Worm (Caenorhabditis elegans): ENCODE results near the gene C03H5.7.

The C03H5.7 gene

DNA sequence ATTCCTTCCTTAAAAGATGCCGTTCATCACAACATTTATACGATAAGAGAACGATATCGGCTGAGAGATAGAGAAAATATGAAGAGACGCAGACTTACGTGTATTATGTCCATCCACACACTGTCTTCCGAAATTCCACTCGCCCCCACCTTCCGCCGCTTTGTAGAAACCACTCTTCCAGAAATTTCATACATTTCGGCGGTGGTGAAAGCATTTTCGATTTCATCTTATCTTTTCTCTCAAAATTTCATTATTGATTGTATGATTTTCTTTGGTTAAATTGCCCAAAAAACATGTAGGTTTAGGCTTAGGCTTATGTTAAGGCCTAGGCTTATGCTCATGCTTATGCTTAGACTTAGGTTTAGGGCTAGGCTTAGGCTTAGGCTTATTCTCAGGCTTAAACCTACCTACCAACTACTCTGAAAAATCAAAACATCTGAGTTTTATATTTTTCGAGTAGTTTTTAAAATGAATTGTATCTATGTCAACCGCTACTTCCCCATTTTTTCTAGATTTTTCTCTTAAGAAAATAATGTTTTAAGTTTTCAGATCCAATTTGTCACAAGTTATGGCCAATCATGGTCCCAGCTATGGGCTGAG, 42.7 kb upstream of the C03H5.7 start, which contains the start of gene cpn-2:
Gene cpn-2, plus strand, starts transcription at position 550 of the 600 bp plus-strand sequence.
- TF ChIP-seq ceh-79 (tag; optimal IDR thresholded peaks at IDR 0.05) (no peak), fkh-3 (tag; optimal IDR thresholded peaks at IDR 0.05) (no peak), ZK185.1 (tag; optimal IDR thresholded peaks at IDR 0.05; ENCODE audit: poor library complexity, severe bottlenecking) (no peak), Y79H2A.3 (GFP tag; conservative IDR thresholded peaks at IDR 0.05) (no peak), lsl-1 (GFP tag; optimal IDR thresholded peaks at IDR 0.05) (no peak), unc-62 (GFP tag; optimal IDR thresholded peaks at IDR 0.05) (no peak), K12H6.12 (tag; optimal IDR thresholded peaks at IDR 0.05) (no peak), ceh-91 (GFP tag; IDR thresholded peaks at IDR 0.05) (no peak), T07F8.4 (tag; optimal IDR thresholded peaks at IDR 0.05) (no peak), hsf-1 (GFP tag; IDR thresholded peaks at IDR 0.05) (no peak), F23B12.7 (tag; optimal IDR thresholded peaks at IDR 0.05; ENCODE audit: insufficient read depth) (no peak), F57C9.4 (tag; optimal IDR thresholded peaks at IDR 0.05) (no peak), B0336.3 (GFP tag; IDR thresholded peaks at IDR 0.05) (no peak)

DNA sequence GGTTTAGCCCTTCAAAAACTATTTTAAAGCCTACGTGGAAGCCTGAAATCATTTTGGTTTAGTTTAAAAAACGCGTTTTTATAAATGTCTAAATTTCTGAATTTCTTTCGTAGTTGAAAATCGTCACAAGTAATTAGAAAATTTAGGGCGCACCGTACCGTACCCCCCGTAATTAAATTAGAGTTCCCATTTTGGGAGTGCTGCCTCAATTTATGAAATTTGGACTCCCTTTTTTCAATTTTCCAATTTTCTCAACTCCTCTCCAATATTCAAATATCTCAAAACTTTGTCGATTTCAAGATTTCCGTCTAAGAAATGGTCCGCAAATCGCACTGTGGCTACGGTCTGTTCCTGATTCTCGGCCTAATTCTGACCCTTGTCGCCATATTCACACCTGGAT, 39.8 kb upstream of the C03H5.7 start, which contains the start of gene clc-31:
Gene clc-31, plus strand, starts transcription at position 301 of the 400 bp plus-strand sequence.
- TF ChIP-seq dpff-1 (tag; optimal IDR thresholded peaks at IDR 0.05) (no peak), hmg-1.2 (GFP tag; IDR thresholded peaks at IDR 0.05) (no peak), Y53F4B.3 (GFP tag; IDR thresholded peaks at IDR 0.05) (no peak), nfya-1 (tag; optimal IDR thresholded peaks at IDR 0.05; ENCODE audit: borderline replicate concordance, insufficient read depth) (no peak), chd-7 (tag; optimal IDR thresholded peaks at IDR 0.05) (no peak), ztf-28 (GFP tag; IDR thresholded peaks at IDR 0.05) (no peak), fkh-3 (tag; optimal IDR thresholded peaks at IDR 0.05) (no peak), nhr-90 (tag; optimal IDR thresholded peaks at IDR 0.05) (no peak), Y53G8AR.9 (GFP tag; conservative IDR thresholded peaks at IDR 0.05) (no peak), zim-3 (tag; optimal IDR thresholded peaks at IDR 0.05) (no peak), let-526 (GFP tag; IDR thresholded peaks at IDR 0.05) (no peak), F55B11.4 (tag; optimal IDR thresholded peaks at IDR 0.05; ENCODE audit: borderline replicate concordance, insufficient read depth) (no peak)

DNA sequence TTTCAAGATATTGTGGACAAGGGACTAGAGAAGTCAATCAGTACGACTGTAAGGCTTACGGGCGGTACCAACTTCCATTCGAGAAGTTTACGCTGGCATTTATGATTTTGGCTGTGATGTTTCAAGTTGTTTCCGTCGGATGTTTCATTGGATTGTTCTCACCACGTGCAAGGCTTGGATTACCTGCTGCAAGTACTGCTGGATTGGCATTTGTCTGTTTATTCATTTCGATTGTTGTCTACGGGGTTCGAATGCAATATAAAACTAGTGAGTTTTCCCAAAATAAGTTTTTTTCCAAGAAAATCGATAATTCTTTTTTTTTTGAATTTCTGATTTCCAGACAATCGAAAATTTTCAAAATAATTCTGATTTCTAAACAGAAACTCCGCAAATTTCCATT, 39.3 kb upstream of the C03H5.7 start:
- TF ChIP-seq F10E7.11 (tag; optimal IDR thresholded peaks at IDR 0.05): no peak
- TF ChIP-seq die-1 (tag; optimal IDR thresholded peaks at IDR 0.05): no peak
- no peak for TF ChIP-seq F33H1.4 (GFP tag; IDR thresholded peaks at IDR 0.05)
- TF ChIP-seq zim-3 (tag; optimal IDR thresholded peaks at IDR 0.05): no peak
- no peak for TF ChIP-seq athp-1 (tag; optimal IDR thresholded peaks at IDR 0.05)
- no peak for TF ChIP-seq snpc-3.4 (tag; optimal IDR thresholded peaks at IDR 0.05)
- TF ChIP-seq lin-54 (GFP tag; optimal IDR thresholded peaks at IDR 0.05): no peak
- no peak for TF ChIP-seq lir-1 (GFP tag; conservative IDR thresholded peaks at IDR 0.05)
- no peak for TF ChIP-seq nhr-27 (tag; optimal IDR thresholded peaks at IDR 0.05)
- no peak for TF ChIP-seq ztf-22 (GFP tag; optimal IDR thresholded peaks at IDR 0.05)
- TF ChIP-seq snpc-4 (GFP tag; optimal IDR thresholded peaks at IDR 0.05): no peak
- no peak for TF ChIP-seq snpc-4 (tag; optimal IDR thresholded peaks at IDR 0.05)
- TF ChIP-seq lin-40 (tag; optimal IDR thresholded peaks at IDR 0.05): no peak
- TF ChIP-seq gei-17 (GFP tag; optimal IDR thresholded peaks at IDR 0.05): no peak
